Worm (Caenorhabditis elegans): Measurements from ENCODE around the gene mcm-6.

The mcm-6 gene

ce11 chrIII:9793592-9794417 lies at the start of gene mcm-6, which contains the start of gene R10E11.9:
Gene mcm-6 (plus strand): TSS chrIII:9794367.
Gene R10E11.9 (minus strand): TSS chrIII:9793642.
- TF ChIP-seq ceh-30 (tag; optimal IDR thresholded peaks at IDR 0.05): no peak
- TF ChIP-seq elt-2 (tag; optimal IDR thresholded peaks at IDR 0.05): no peak
- TF ChIP-seq hlh-13 (GFP tag; optimal IDR thresholded peaks at IDR 0.05): no peak
- no peak for TF ChIP-seq nhr-11 (tag; optimal IDR thresholded peaks at IDR 0.05)
- no peak for TF ChIP-seq pqm-1 (tag; optimal IDR thresholded peaks at IDR 0.05)
- TF ChIP-seq nfya-1 (tag; optimal IDR thresholded peaks at IDR 0.05): no peak

- TF ChIP-seq ceh-18 (tag; optimal IDR thresholded peaks at IDR 0.05): peak; percentile 3
- TF ChIP-seq lim-6 (tag; optimal IDR thresholded peaks at IDR 0.05): no peak
- peak; percentile 14 for TF ChIP-seq unc-55 (GFP tag; optimal IDR thresholded peaks at IDR 0.05)
Observed at ce11 chrIII:9744525-9744924, 49.6 kb upstream of the mcm-6 start.

- no peak for TF ChIP-seq tbx-2 (tag; optimal IDR thresholded peaks at IDR 0.05)
- TF ChIP-seq ceh-19 (GFP tag; optimal IDR thresholded peaks at IDR 0.05): no peak
- TF ChIP-seq ttx-3 (tag; optimal IDR thresholded peaks at IDR 0.05): no peak
- TF ChIP-seq odd-2 (tag; optimal IDR thresholded peaks at IDR 0.05): no peak
- TF ChIP-seq ets-4 (tag; optimal IDR thresholded peaks at IDR 0.05): no peak
- TF ChIP-seq elt-4 (tag; optimal IDR thresholded peaks at IDR 0.05): no peak
- TF ChIP-seq ceh-48 (tag; optimal IDR thresholded peaks at IDR 0.05): no peak
- TF ChIP-seq ceh-9 (tag; optimal IDR thresholded peaks at IDR 0.05): no peak
- TF ChIP-seq ahr-1 (tag; optimal IDR thresholded peaks at IDR 0.05): no peak
- TF ChIP-seq unc-86 (tag; optimal IDR thresholded peaks at IDR 0.05): no peak
- TF ChIP-seq sdc-2 (tag; optimal IDR thresholded peaks at IDR 0.05): no peak
- TF ChIP-seq C38D4.7 (GFP tag; optimal IDR thresholded peaks at IDR 0.05): no peak
- TF ChIP-seq pros-1 (tag; optimal IDR thresholded peaks at IDR 0.05): no peak
- no peak for TF ChIP-seq pax-1 (tag; optimal IDR thresholded peaks at IDR 0.05)
- TF ChIP-seq madf-2 (tag; optimal IDR thresholded peaks at IDR 0.05): no peak
- no peak for TF ChIP-seq ceh-24 (tag; optimal IDR thresholded peaks at IDR 0.05)
- TF ChIP-seq C08G9.2 (tag; optimal IDR thresholded peaks at IDR 0.05): no peak
- peak; percentile 5 for TF ChIP-seq rnt-1 (tag; optimal IDR thresholded peaks at IDR 0.05)
- TF ChIP-seq pat-9 (tag; optimal IDR thresholded peaks at IDR 0.05): no peak
- TF ChIP-seq ama-1 (optimal IDR thresholded peaks at IDR 0.05): no peak
- no peak for TF ChIP-seq pha-4 (tag; optimal IDR thresholded peaks at IDR 0.05)
- peak; percentile 22 for TF ChIP-seq ref-2 (tag; optimal IDR thresholded peaks at IDR 0.05)
- no peak for TF ChIP-seq unc-3 (GFP tag; conservative IDR thresholded peaks at IDR 0.05)
- no peak for TF ChIP-seq unc-3 (tag; optimal IDR thresholded peaks at IDR 0.05)
- no peak for TF ChIP-seq hlh-13 (GFP tag; optimal IDR thresholded peaks at IDR 0.05)
- TF ChIP-seq ceh-31 (tag; optimal IDR thresholded peaks at IDR 0.05): no peak
- peak; percentile 11 for TF ChIP-seq nfya-1 (tag; optimal IDR thresholded peaks at IDR 0.05)
- no peak for TF ChIP-seq Y22D7AL.16 (tag; optimal IDR thresholded peaks at IDR 0.05)
- peak; percentile 4 for TF ChIP-seq ceh-34 (tag; optimal IDR thresholded peaks at IDR 0.05)
- TF ChIP-seq ceh-45 (GFP tag; IDR thresholded peaks at IDR 0.05): no peak
Observed at ce11 chrIII:9745333-9745897, 48.8 kb upstream of the mcm-6 start.

ce11 chrIII:9746665-9747064 lies 47.5 kb upstream of the mcm-6 start:
- no peak for TF ChIP-seq hlh-6 (tag; optimal IDR thresholded peaks at IDR 0.05)
- TF ChIP-seq ceh-22 (tag; optimal IDR thresholded peaks at IDR 0.05): no peak
- TF ChIP-seq Y22D7AL.16 (tag; optimal IDR thresholded peaks at IDR 0.05): no peak
- no peak for TF ChIP-seq pha-4 (tag; optimal IDR thresholded peaks at IDR 0.05)
- no peak for TF ChIP-seq zip-5 (tag; optimal IDR thresholded peaks at IDR 0.05)
- TF ChIP-seq elt-4 (tag; optimal IDR thresholded peaks at IDR 0.05): no peak
- TF ChIP-seq ceh-9 (tag; optimal IDR thresholded peaks at IDR 0.05): no peak
- no peak for TF ChIP-seq pros-1 (tag; optimal IDR thresholded peaks at IDR 0.05)
- no peak for TF ChIP-seq nhr-232 (tag; optimal IDR thresholded peaks at IDR 0.05)
